Worm (Caenorhabditis elegans) whole organism, late embryonic: ENCODE measurements around the gene gly-4.

Source experiments
- eyg-1 ChIP-seq: sonication (generic microtip); optimal IDR thresholded peaks from 2 replicates; lab custom pipeline; 2016; ENCODE audit warnings: missing genotype, missing genetic modification characterization, missing compliant biosample characterization
- lin-11 ChIP-seq: fragments of 200-800 bp; sonication (Bioruptor generic); optimal IDR thresholded peaks from 2 replicates; lab custom pipeline; 2018; ENCODE audit warnings: mild to moderate bottlenecking, missing genetic modification characterization, missing compliant biosample characterization
- pag-3 ChIP-seq: sonication (generic microtip); optimal IDR thresholded peaks from 2 replicates; lab custom pipeline; 2016; ENCODE audit warnings: missing compliant biosample characterization, missing genetic modification characterization, borderline replicate concordance

DNA sequence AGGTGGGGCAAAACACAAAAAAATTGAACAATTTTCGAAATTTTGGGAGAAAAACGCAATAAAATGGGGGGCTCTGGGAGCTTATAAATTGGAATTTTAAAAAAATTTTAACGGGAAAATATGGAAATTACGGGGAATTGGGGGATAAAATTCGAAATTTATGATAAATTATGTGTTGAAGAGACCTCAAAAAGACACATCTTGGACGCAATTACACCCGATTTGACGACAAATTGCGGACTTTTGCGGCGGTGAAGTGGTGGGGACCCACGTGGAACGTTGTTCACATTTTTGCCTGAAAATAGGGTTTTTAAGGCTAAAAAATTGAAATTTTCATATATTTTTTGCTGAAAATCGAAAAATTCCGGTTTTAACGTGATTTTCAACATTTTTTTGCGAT, 13.7 kb upstream of the gly-4 start:
- TF ChIP-seq eyg-1 (tag; lab: Kevin White, UChicago) (no peak), lin-11 (tag; lab: Kevin White, UChicago) (no peak), pag-3 (tag; lab: Kevin White, UChicago) (no peak)
